Fruit fly (Drosophila melanogaster) whole organism, embryonic: Measurements from ENCODE around the gene Pxn.

Source experiments
- Atf-2 ChIP-seq: fragments of 200-800 bp; sonication (Bioruptor generic); optimal IDR thresholded peaks from 2 replicates; lab custom pipeline; 2016; ENCODE audit warnings: missing biosample characterization, missing genetic modification characterization
- Bgb ChIP-seq: fragments of 200-800 bp; sonication (Bioruptor generic); IDR thresholded peaks from 2 replicates; pipeline ENCODE4 v1.3.6; 2022; ENCODE audit warnings: missing biosample characterization, missing genetic modification characterization; ENCODE audit not compliant: partially characterized antibody
- Blimp-1 ChIP-seq: fragments of 200-800 bp; sonication (Bioruptor generic); optimal IDR thresholded peaks from 3 replicates; lab custom pipeline; 2018; ENCODE audit warnings: missing biosample characterization, missing genetic modification characterization, mild to moderate bottlenecking, moderate library complexity, missing genetic modification reagents
- CG10462 ChIP-seq: fragments of 200-800 bp; sonication (Bioruptor generic); optimal IDR thresholded peaks from 2 replicates; lab custom pipeline; 2016; ENCODE audit warnings: missing biosample characterization, missing genetic modification characterization
- CG11085 ChIP-seq: fragments of 200-800 bp; sonication (Bioruptor generic); IDR thresholded peaks from 2 replicates; pipeline ENCODE4 v1.3.6; 2022; ENCODE audit warnings: missing biosample characterization, missing genetic modification characterization
- CG12071 ChIP-seq: fragments of 200-800 bp; sonication (Bioruptor generic); optimal IDR thresholded peaks from 3 replicates; lab custom pipeline; 2018; ENCODE audit warnings: missing biosample characterization, mild to moderate bottlenecking, missing genetic modification characterization
- CG1529 ChIP-seq: fragments of 200-800 bp; sonication (Bioruptor generic); optimal IDR thresholded peaks from 3 replicates; lab custom pipeline; 2018; ENCODE audit warnings: missing biosample characterization, missing genetic modification characterization
- CG17361 ChIP-seq: fragments of 200-800 bp; sonication (Bioruptor generic); IDR thresholded peaks from 3 replicates; pipeline ENCODE4 v1.3.6; 2022; ENCODE audit warnings: missing biosample characterization, missing genetic modification characterization
- CG2712 ChIP-seq: fragments of 200-800 bp; optimal IDR thresholded peaks from 3 replicates; lab custom pipeline; 2019; ENCODE audit warnings: missing biosample characterization, mild to moderate bottlenecking, missing genetic modification characterization, moderate library complexity
- CG2889 ChIP-seq: fragments of 200-800 bp; sonication (Bioruptor generic); IDR thresholded peaks from 3 replicates; pipeline ENCODE4 v1.3.6; 2022; ENCODE audit warnings: missing biosample characterization, missing genetic modification characterization
- CG30020 ChIP-seq: fragments of 200-800 bp; optimal IDR thresholded peaks from 2 replicates; lab custom pipeline; 2019; ENCODE audit warnings: missing biosample characterization, mild to moderate bottlenecking, missing genetic modification characterization, moderate library complexity
- CG31224 ChIP-seq: fragments of 200-800 bp; sonication (Bioruptor generic); IDR thresholded peaks from 2 replicates; pipeline ENCODE4 v1.3.6; 2022; ENCODE audit warnings: missing biosample characterization, missing genetic modification characterization
- CG33213 ChIP-seq: fragments of 200-800 bp; sonication (Bioruptor generic); optimal IDR thresholded peaks from 3 replicates; lab custom pipeline; 2016; ENCODE audit warnings: missing biosample characterization, missing genetic modification characterization
- CG3847 ChIP-seq: fragments of 200-800 bp; sonication (Bioruptor generic); IDR thresholded peaks from 2 replicates; pipeline ENCODE4 v1.3.6; 2022; ENCODE audit warnings: missing biosample characterization, missing genetic modification characterization
- CG42726 ChIP-seq: fragments of 200-800 bp; sonication (Bioruptor generic); IDR thresholded peaks from 2 replicates; pipeline ENCODE4 v1.3.6; 2022; ENCODE audit warnings: missing biosample characterization, missing genetic modification characterization; ENCODE audit not compliant: partially characterized antibody
- CG4328 ChIP-seq: fragments of 200-800 bp; sonication (Bioruptor generic); optimal IDR thresholded peaks from 3 replicates; lab custom pipeline; 2017; ENCODE audit warnings: missing biosample characterization, missing genetic modification reagents, missing genetic modification characterization
- CG6272 ChIP-seq: fragments of 200-800 bp; sonication (Bioruptor generic); IDR thresholded peaks from 2 replicates; pipeline ENCODE4 v1.3.6; 2022; ENCODE audit warnings: missing biosample characterization, missing genetic modification characterization
- CG7556 ChIP-seq: fragments of 200-800 bp; sonication (Bioruptor generic); optimal IDR thresholded peaks from 2 replicates; lab custom pipeline; 2017; ENCODE audit warnings: missing biosample characterization, mild to moderate bottlenecking, missing genetic modification characterization
- CG9727 ChIP-seq: fragments of 200-800 bp; sonication (Bioruptor generic); optimal IDR thresholded peaks from 3 replicates; lab custom pipeline; 2017; ENCODE audit warnings: missing biosample characterization, mild to moderate bottlenecking, missing genetic modification characterization
- CG9876 ChIP-seq: fragments of 200-800 bp; sonication (Bioruptor generic); optimal IDR thresholded peaks from 2 replicates; lab custom pipeline; 2016; ENCODE audit warnings: missing biosample characterization, missing genetic modification characterization
- Drgx ChIP-seq: fragments of 200-800 bp; sonication (Bioruptor generic); IDR thresholded peaks from 2 replicates; pipeline ENCODE4 v1.3.6; 2022; ENCODE audit warnings: missing biosample characterization, missing genetic modification characterization
- Ets97D ChIP-seq: fragments of 200-800 bp; sonication (Bioruptor generic); optimal IDR thresholded peaks from 3 replicates; lab custom pipeline; 2016; ENCODE audit warnings: missing biosample characterization, missing genetic modification characterization
- HLH54F ChIP-seq: fragments of 200-800 bp; sonication (Bioruptor generic); optimal IDR thresholded peaks from 3 replicates; lab custom pipeline; 2016; ENCODE audit warnings: missing biosample characterization, missing genetic modification characterization
- Hand ChIP-seq: fragments of 200-800 bp; sonication (Bioruptor generic); optimal IDR thresholded peaks from 2 replicates; lab custom pipeline; 2017; ENCODE audit warnings: mild to moderate bottlenecking, missing biosample characterization, missing genetic modification reagents, missing genetic modification characterization
- Kr ChIP-seq: fragments of 200-800 bp; sonication (Bioruptor generic); optimal IDR thresholded peaks from 2 replicates; lab custom pipeline; 2017; ENCODE audit warnings: missing biosample characterization, mild to moderate bottlenecking, missing genetic modification characterization
- MBD-R2 ChIP-seq: fragments of 200-800 bp; sonication (Bioruptor generic); IDR thresholded peaks from 2 replicates; pipeline ENCODE4 v1.3.6; 2022; ENCODE audit warnings: missing biosample characterization, missing genetic modification characterization
- Mad ChIP-seq: fragments of 200-800 bp; sonication (Bioruptor generic); optimal IDR thresholded peaks from 2 replicates; lab custom pipeline; 2016; ENCODE audit warnings: missing biosample characterization, missing genetic modification characterization
- Med ChIP-seq: fragments of 200-800 bp; sonication (Bioruptor generic); peaks from one replicate; lab custom pipeline; 2016; ENCODE audit warnings: missing biosample characterization, missing genetic modification characterization, mild to moderate bottlenecking, inconsistent platforms, moderate library complexity
- Meics ChIP-seq: fragments of 200-800 bp; sonication (Bioruptor generic); optimal IDR thresholded peaks from 2 replicates; lab custom pipeline; 2017; ENCODE audit warnings: missing biosample characterization, mild to moderate bottlenecking, missing genetic modification characterization
- Oaz ChIP-seq: fragments of 200-800 bp; sonication (Bioruptor generic); IDR thresholded peaks from 2 replicates; pipeline ENCODE4 v1.3.6; 2022; ENCODE audit warnings: missing biosample characterization, missing genetic modification characterization
- Opbp ChIP-seq: fragments of 200-800 bp; sonication (Bioruptor generic); IDR thresholded peaks from 3 replicates; pipeline ENCODE4 v1.3.6; 2022; ENCODE audit warnings: missing biosample characterization, missing genetic modification characterization; ENCODE audit not compliant: partially characterized antibody
- Ptx1 ChIP-seq: fragments of 200-800 bp; sonication (Bioruptor generic); IDR thresholded peaks from 2 replicates; pipeline ENCODE4 v1.3.6; 2022; ENCODE audit warnings: missing biosample characterization, missing genetic modification characterization
- Ravus ChIP-seq: fragments of 200-800 bp; sonication (Bioruptor generic); IDR thresholded peaks from 2 replicates; pipeline ENCODE4 v1.3.6; 2022; ENCODE audit warnings: missing biosample characterization, missing genetic modification characterization
- Rfx ChIP-seq: fragments of 200-800 bp; sonication (Bioruptor generic); IDR thresholded peaks from 2 replicates; pipeline ENCODE4 v1.3.6; 2022; ENCODE audit warnings: missing biosample characterization, missing genetic modification characterization
- Stat92E ChIP-seq, 3 experiments: fragments of >200 bp in 2 of 3; fragments of 200-800 bp in 1 of 3; sonication (Bioruptor generic) in 1 of 3; optimal IDR thresholded peaks; 2 replicates each; lab custom pipeline; 2017 to 2019; ENCODE audit warnings: missing biosample characterization in 3 of 3, missing genetic modification characterization in 3 of 3, mild to moderate bottlenecking in 1 of 3, moderate library complexity in 1 of 3
- ac ChIP-seq: fragments of 200-800 bp; sonication (Bioruptor generic); optimal IDR thresholded peaks from 3 replicates; lab custom pipeline; 2017; ENCODE audit warnings: missing biosample characterization, mild to moderate bottlenecking, missing genetic modification characterization
- bcd ChIP-seq: fragments of 200-800 bp; sonication (Bioruptor generic); optimal IDR thresholded peaks from 2 replicates; lab custom pipeline; 2017; ENCODE audit warnings: missing biosample characterization, mild to moderate bottlenecking, missing genetic modification characterization
- crc ChIP-seq: fragments of 200-800 bp; sonication (Bioruptor generic); optimal IDR thresholded peaks from 2 replicates; lab custom pipeline; 2016; ENCODE audit warnings: missing biosample characterization, missing genetic modification characterization
- crp ChIP-seq, 2 experiments: fragments of 200-800 bp; sonication (Bioruptor generic); optimal IDR thresholded peaks; 2 replicates in 1 of 2; 3 replicates in 1 of 2; lab custom pipeline; 2017; ENCODE audit warnings: missing biosample characterization in 2 of 2, missing genetic modification characterization in 2 of 2, mild to moderate bottlenecking in 1 of 2, moderate library complexity in 1 of 2
- dysf ChIP-seq: fragments of 200-800 bp; sonication (Bioruptor generic); IDR thresholded peaks from 3 replicates; pipeline ENCODE4 v1.3.6; 2022; ENCODE audit warnings: missing biosample characterization, missing genetic modification characterization
- exex ChIP-seq: fragments of 200-800 bp; sonication (Bioruptor generic); optimal IDR thresholded peaks from 4 replicates; lab custom pipeline; 2018; ENCODE audit warnings: missing biosample characterization, mild to moderate bottlenecking, missing genetic modification characterization, moderate library complexity
- gro ChIP-seq: fragments of 200-800 bp; sonication (Bioruptor generic); optimal IDR thresholded peaks from 2 replicates; lab custom pipeline; 2016; ENCODE audit warnings: missing biosample characterization, missing genetic modification characterization
- lab ChIP-seq: fragments of 200-800 bp; sonication (Bioruptor generic); optimal IDR thresholded peaks from 3 replicates; lab custom pipeline; 2017; ENCODE audit warnings: missing biosample characterization, missing genetic modification characterization, mild to moderate bottlenecking, moderate library complexity, missing genetic modification reagents
- oc ChIP-seq: fragments of 200-800 bp; sonication (Bioruptor generic); optimal IDR thresholded peaks from 2 replicates; lab custom pipeline; 2018; ENCODE audit warnings: missing biosample characterization, mild to moderate bottlenecking, missing genetic modification characterization, moderate library complexity
- odd ChIP-seq: fragments of 200-800 bp; sonication (Bioruptor generic); optimal IDR thresholded peaks from 2 replicates; lab custom pipeline; 2017; ENCODE audit warnings: missing biosample characterization, mild to moderate bottlenecking, missing genetic modification characterization
- otp ChIP-seq: fragments of 200-800 bp; sonication (Bioruptor generic); IDR thresholded peaks from 3 replicates; pipeline ENCODE4, ENCODE4 v1.3.6; 2022; ENCODE audit warnings: missing biosample characterization, missing genetic modification characterization
- p53 ChIP-seq: fragments of 200-800 bp; sonication (Bioruptor generic); optimal IDR thresholded peaks from 2 replicates; lab custom pipeline; 2016; ENCODE audit warnings: missing biosample characterization, missing genetic modification characterization
- phol ChIP-seq: fragments of 200-800 bp; sonication (Bioruptor generic); optimal IDR thresholded peaks from 3 replicates; lab custom pipeline; 2018; ENCODE audit warnings: missing biosample characterization, mild to moderate bottlenecking, missing genetic modification characterization, moderate library complexity
- ro ChIP-seq: fragments of 200-800 bp; sonication (Bioruptor generic); IDR thresholded peaks from 2 replicates; pipeline ENCODE4 v1.3.6; 2022; ENCODE audit warnings: missing biosample characterization, missing genetic modification characterization
- tx ChIP-seq: fragments of 200-800 bp; sonication (Bioruptor generic); optimal IDR thresholded peaks from 2 replicates; lab custom pipeline; 2016; ENCODE audit warnings: missing biosample characterization, missing genetic modification characterization
- zen ChIP-seq: fragments of 200-800 bp; sonication (Bioruptor generic); optimal IDR thresholded peaks from 3 replicates; lab custom pipeline; 2018; ENCODE audit warnings: missing biosample characterization, mild to moderate bottlenecking, missing genetic modification characterization, moderate library complexity

The Pxn gene

dm6 chr3L:2631406-2631805 lies 1.5 kb upstream of the Pxn start, which contains the start of the genes CG42245 and MEP-1 (continued):
- TF ChIP-seq HLH54F (GFP tag; lab: Kevin White, UChicago) = peak; percentile 58
- no peak for TF ChIP-seq Kr
- peak; percentile 58 for TF ChIP-seq MBD-R2 (GFP tag; lab: Robert Waterston, UW)
- TF ChIP-seq dysf (GFP tag; lab: Robert Waterston, UW) = no peak
- peak; percentile 45 for TF ChIP-seq Meics (GFP tag; lab: Kevin White, UChicago)
- TF ChIP-seq Med (GFP tag; lab: Kevin White, UChicago) = peak; percentile 96
- no peak for TF ChIP-seq CG6272 (GFP tag; lab: Robert Waterston, UW)
- TF ChIP-seq CG17361 (GFP tag; lab: Robert Waterston, UW) = peak; percentile 49; the same call in 1 of the 3 replicates
- peak; percentile 69 for TF ChIP-seq Bgb
- TF ChIP-seq CG10462 = peak; percentile 25
- no peak for TF ChIP-seq CG9876 (GFP tag; lab: Kevin White, UChicago)
- TF ChIP-seq CG30020 (tag; lab: Kevin White, UChicago) = peak; percentile 39
- peak; percentile 24 for TF ChIP-seq CG1529 (GFP tag; lab: Kevin White, UChicago)
- no peak for TF ChIP-seq Rfx
- TF ChIP-seq otp (GFP tag; lab: Robert Waterston, UW) = 0 out of 3 replicates have a peak, but pooled peaks have one; percentile 44
- TF ChIP-seq crp (GFP tag; optimal IDR thresholded peaks at IDR 0.05; lab: Kevin White, UChicago) = peak; percentile 91 to 96
- TF ChIP-seq zen (tag; lab: Kevin White, UChicago) = no peak
- peak; percentile 11 for TF ChIP-seq CG7556
- TF ChIP-seq CG31224 (GFP tag; lab: Robert Waterston, UW) = no peak
- no peak for TF ChIP-seq ac (GFP tag; lab: Kevin White, UChicago)
- TF ChIP-seq Opbp (GFP tag; lab: Robert Waterston, UW) = peak; percentile 65; the same call in 2 of the 3 replicates
- no peak for TF ChIP-seq Ravus
- TF ChIP-seq Oaz (GFP tag; lab: Robert Waterston, UW) = no peak
- no peak for TF ChIP-seq CG42726 (GFP tag; lab: Robert Waterston, UW)
- TF ChIP-seq p53 (GFP tag; lab: Kevin White, UChicago) = no peak
- TF ChIP-seq Hand (GFP tag; lab: Kevin White, UChicago) = no peak
- peak; percentile 48 for TF ChIP-seq gro (GFP tag; lab: Kevin White, UChicago)
- TF ChIP-seq CG9727 (GFP tag; lab: Kevin White, UChicago) = peak; percentile 42
- no peak for TF ChIP-seq CG11085
- TF ChIP-seq Drgx (GFP tag; lab: Robert Waterston, UW) = no peak
- peak; percentile 63 for TF ChIP-seq CG2712 (tag; lab: Kevin White, UChicago)
- TF ChIP-seq odd (GFP tag; lab: Kevin White, UChicago) = no peak
- TF ChIP-seq Mad (GFP tag; lab: Kevin White, UChicago) = peak; percentile 54
- TF ChIP-seq Ets97D (GFP tag; lab: Kevin White, UChicago) = peak; percentile 88
- no peak for TF ChIP-seq CG4328 (GFP tag; lab: Kevin White, UChicago)
- TF ChIP-seq Ptx1 (GFP tag; lab: Robert Waterston, UW) = no peak
- TF ChIP-seq CG2889 = no peak
- no peak for TF ChIP-seq CG12071 (GFP tag; lab: Kevin White, UChicago)
- TF ChIP-seq lab (GFP tag; lab: Kevin White, UChicago) = peak; percentile 46
- TF ChIP-seq crc (GFP tag; lab: Kevin White, UChicago) = peak; percentile 14
- TF ChIP-seq oc (tag; lab: Kevin White, UChicago) = no peak
- no peak for TF ChIP-seq bcd (GFP tag; lab: Kevin White, UChicago)
- TF ChIP-seq exex (tag; lab: Kevin White, UChicago) = peak; percentile 33
- TF ChIP-seq phol (tag; lab: Kevin White, UChicago) = peak; percentile 55
- peak; percentile 71 for TF ChIP-seq CG3847 (GFP tag; lab: Robert Waterston, UW)
- peak; percentile 14 for TF ChIP-seq Atf-2 (GFP tag; lab: Kevin White, UChicago)
- TF ChIP-seq ro = no peak
- peak in 1 of 3 experiments; percentile 27 for TF ChIP-seq Stat92E (GFP tag; optimal IDR thresholded peaks at IDR 0.05; lab: Kevin White, UChicago)
- peak; percentile 25 for TF ChIP-seq tx (GFP tag; lab: Kevin White, UChicago)
- peak; percentile 44 for TF ChIP-seq CG33213 (GFP tag; lab: Kevin White, UChicago)
- peak; percentile 49 for TF ChIP-seq Blimp-1 (GFP tag; lab: Kevin White, UChicago)
